Worm (Caenorhabditis elegans): ENCODE measurements around the gene alkb-7.

Gene alkb-7

DNA sequence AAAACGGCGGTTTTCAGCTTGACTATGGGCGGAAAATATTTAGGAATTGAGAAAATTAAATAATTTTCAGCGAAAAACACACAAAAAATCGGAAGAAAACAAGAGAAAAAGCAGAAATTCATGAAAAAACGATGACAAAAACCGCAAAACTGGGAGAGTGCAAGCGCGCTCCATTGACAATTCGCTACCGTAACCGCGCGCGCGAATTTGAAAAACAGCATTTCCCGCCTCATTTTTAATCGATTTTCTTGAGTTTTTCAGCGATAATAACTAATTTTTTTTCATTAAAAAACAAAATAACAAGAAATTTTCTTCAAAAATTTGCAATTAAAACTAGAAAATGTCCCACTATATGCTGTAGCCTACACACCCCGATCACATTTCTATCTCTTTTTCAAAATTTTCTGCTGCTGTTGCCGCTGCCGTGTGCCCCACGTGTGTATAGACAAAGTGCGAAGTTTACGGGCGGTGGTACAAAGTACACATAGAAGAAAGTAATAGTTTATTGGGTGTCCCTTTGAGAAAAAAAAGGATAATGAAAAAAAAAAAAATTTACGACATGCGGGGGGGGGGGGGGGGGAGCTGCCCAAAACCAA lies 12.1 kb upstream of the alkb-7 start (continued):
- TF ChIP-seq ztf-11 (tag; optimal IDR thresholded peaks at IDR 0.05) (no peak), pag-3 (tag; optimal IDR thresholded peaks at IDR 0.05; ENCODE audit: borderline replicate concordance, insufficient read depth) (no peak), ceh-8 (GFP tag; optimal IDR thresholded peaks at IDR 0.05) (no peak), mef-2 (tag; optimal IDR thresholded peaks at IDR 0.05) (no peak), nhr-85 (tag) (peak; percentile 45), snu-23 (GFP tag; optimal IDR thresholded peaks at IDR 0.05) (peak; percentile 61), rnt-1 (tag; optimal IDR thresholded peaks at IDR 0.05) (no peak), elt-3 (tag; optimal IDR thresholded peaks at IDR 0.05) (peak in 2 of 6 experiments; percentile 21 to 32), grh-1 (GFP tag; IDR thresholded peaks at IDR 0.05) (peak; percentile 34; the same call in 1 of the 2 replicates), dpl-1 (GFP tag; optimal IDR thresholded peaks at IDR 0.05) (peak; percentile 38 to 74 (median 53)), ceh-88 (GFP tag; IDR thresholded peaks at IDR 0.05) (no peak), zip-4 (GFP tag; optimal IDR thresholded peaks at IDR 0.05) (no peak), nhr-28 (tag; optimal IDR thresholded peaks at IDR 0.05) (no peak), lin-35 (GFP tag; optimal IDR thresholded peaks at IDR 0.05) (peak; percentile 14 to 36), ces-1 (GFP tag; optimal IDR thresholded peaks at IDR 0.05) (no peak), vab-15 (tag; optimal IDR thresholded peaks at IDR 0.05) (no peak), ztf-4 (tag; optimal IDR thresholded peaks at IDR 0.05) (peak; percentile 4), nhr-77 (tag; optimal IDR thresholded peaks at IDR 0.05) (no peak), aha-1 (tag; optimal IDR thresholded peaks at IDR 0.05) (no peak), fkh-4 (tag; optimal IDR thresholded peaks at IDR 0.05; ENCODE audit: borderline replicate concordance) (no peak), isw-1 (GFP tag; IDR thresholded peaks at IDR 0.05) (no peak), swsn-7 (tag; optimal IDR thresholded peaks at IDR 0.05) (peak; percentile 3), sptf-1 (tag; optimal IDR thresholded peaks at IDR 0.05) (no peak), unc-62 (GFP tag; optimal IDR thresholded peaks at IDR 0.05) (no peak), ceh-82 (tag; optimal IDR thresholded peaks at IDR 0.05) (no peak), xbp-1 (tag; optimal IDR thresholded peaks at IDR 0.05) (no peak), efl-1 (optimal IDR thresholded peaks at IDR 0.05) (peak; percentile 46 to 86), efl-1 (GFP tag; optimal IDR thresholded peaks at IDR 0.05 in 1 of 2) (peak; percentile 70 to 71), unc-130 (tag; optimal IDR thresholded peaks at IDR 0.05) (peak; percentile 53), lin-14 (GFP tag; optimal IDR thresholded peaks at IDR 0.05) (peak; percentile 76), lin-39 (tag; optimal IDR thresholded peaks at IDR 0.05) (no peak), pax-3 (tag; optimal IDR thresholded peaks at IDR 0.05) (no peak), nhr-76 (tag; optimal IDR thresholded peaks at IDR 0.05) (no peak), ama-1 (optimal IDR thresholded peaks at IDR 0.05) (no peak), mep-1 (tag; optimal IDR thresholded peaks at IDR 0.05) (no peak), C04F5.9 (tag; optimal IDR thresholded peaks at IDR 0.05) (no peak), egl-13 (tag; optimal IDR thresholded peaks at IDR 0.05) (no peak), tlp-1 (tag; optimal IDR thresholded peaks at IDR 0.05) (no peak), irx-1 (tag; optimal IDR thresholded peaks at IDR 0.05) (peak; percentile 51), unc-30 (tag; optimal IDR thresholded peaks at IDR 0.05) (no peak), fkh-8 (tag; optimal IDR thresholded peaks at IDR 0.05) (no peak), lsy-2 (tag; optimal IDR thresholded peaks at IDR 0.05) (peak; percentile 82 to 85), snpc-4 (tag; optimal IDR thresholded peaks at IDR 0.05) (no peak), sox-4 (tag; optimal IDR thresholded peaks at IDR 0.05) (no peak), nhr-84 (tag; optimal IDR thresholded peaks at IDR 0.05) (no peak), unc-98 (GFP tag; IDR thresholded peaks at IDR 0.05) (no peak), lin-13 (GFP tag; optimal IDR thresholded peaks at IDR 0.05) (no peak)
